Fruit fly (Drosophila melanogaster): Measurements from ENCODE around the gene CG7564.

- TF ChIP-seq Ets98B (GFP tag; IDR thresholded peaks at IDR 0.05) (no peak), Snoo (tag; optimal IDR thresholded peaks at IDR 0.05) (no peak), fd96Ca (GFP tag; IDR thresholded peaks at IDR 0.05) (no peak), gl (tag; optimal IDR thresholded peaks at IDR 0.05) (no peak), D1 (tag; optimal IDR thresholded peaks at IDR 0.05) (no peak), CG8301 (tag; optimal IDR thresholded peaks at IDR 0.05) (no peak), CG9948 (tag; optimal IDR thresholded peaks at IDR 0.05) (no peak)
These were observed 48.2 kb downstream of the CG7564 start for dm6 chr3L:17562263-17562662.
